Worm (Caenorhabditis elegans): ENCODE measurements around the gene srd-69.

Gene srd-69

ce11 chrIII:2362648-2363047 lies at the start of gene srd-69:
Gene srd-69, plus strand, starts transcription at chrIII:2362948.
- TF ChIP-seq lin-32 (GFP tag; optimal IDR thresholded peaks at IDR 0.05) (no peak), nhr-237 (tag; optimal IDR thresholded peaks at IDR 0.05) (no peak), pha-4 (tag; optimal IDR thresholded peaks at IDR 0.05) (no peak), M03D4.4 (tag; optimal IDR thresholded peaks at IDR 0.05) (no peak), ham-2 (GFP tag; optimal IDR thresholded peaks at IDR 0.05) (no peak), mep-1 (tag; optimal IDR thresholded peaks at IDR 0.05) (no peak), cnd-1 (tag; optimal IDR thresholded peaks at IDR 0.05) (no peak), nhr-76 (tag; optimal IDR thresholded peaks at IDR 0.05) (no peak), nhr-2 (tag; optimal IDR thresholded peaks at IDR 0.05) (no peak), ceh-39 (tag; optimal IDR thresholded peaks at IDR 0.05) (no peak), unc-39 (tag; optimal IDR thresholded peaks at IDR 0.05) (no peak), sem-2 (GFP tag; optimal IDR thresholded peaks at IDR 0.05) (no peak), hlh-1 (tag; optimal IDR thresholded peaks at IDR 0.05) (no peak), ztf-11 (tag; optimal IDR thresholded peaks at IDR 0.05) (no peak), tbx-8 (GFP tag; optimal IDR thresholded peaks at IDR 0.05) (no peak), ces-1 (GFP tag; optimal IDR thresholded peaks at IDR 0.05) (no peak), blmp-1 (tag; optimal IDR thresholded peaks at IDR 0.05) (no peak), zip-8 (tag; optimal IDR thresholded peaks at IDR 0.05) (no peak), mls-2 (tag; optimal IDR thresholded peaks at IDR 0.05) (no peak)

ce11 chrIII:2313985-2314494 lies 48.7 kb upstream of the srd-69 start, which contains the start of the genes fbxa-66 and iffb-1:
Gene fbxa-66, minus strand, starts transcription at chrIII:2314035.
Gene iffb-1, plus strand, starts transcription at chrIII:2314436.
- no peak for TF ChIP-seq ztf-11 (tag; optimal IDR thresholded peaks at IDR 0.05)
- peak; percentile 44 for TF ChIP-seq ces-1 (GFP tag; optimal IDR thresholded peaks at IDR 0.05)

ce11 chrIII:2314678-2315077 lies 48.1 kb upstream of the srd-69 start:
- TF ChIP-seq nhr-2 (tag; optimal IDR thresholded peaks at IDR 0.05) = no peak
- no peak for TF ChIP-seq tbx-8 (GFP tag; optimal IDR thresholded peaks at IDR 0.05)
- no peak for TF ChIP-seq lsy-2 (tag; optimal IDR thresholded peaks at IDR 0.05)
- TF ChIP-seq hlh-1 (tag; optimal IDR thresholded peaks at IDR 0.05) = no peak
- TF ChIP-seq cnd-1 (tag; optimal IDR thresholded peaks at IDR 0.05) = no peak
- TF ChIP-seq ham-2 (GFP tag; optimal IDR thresholded peaks at IDR 0.05) = no peak
- TF ChIP-seq lin-32 (GFP tag; optimal IDR thresholded peaks at IDR 0.05) = no peak
- no peak for TF ChIP-seq pha-4 (tag; optimal IDR thresholded peaks at IDR 0.05)
- no peak for TF ChIP-seq nhr-76 (tag; optimal IDR thresholded peaks at IDR 0.05)

- TF ChIP-seq unc-120 (tag; optimal IDR thresholded peaks at IDR 0.05; ENCODE audit: poor library complexity, severe bottlenecking) = no peak
- TF ChIP-seq lsy-2 (tag; optimal IDR thresholded peaks at IDR 0.05) = no peak
- no peak for TF ChIP-seq drap-1 (GFP tag; optimal IDR thresholded peaks at IDR 0.05)
Observed at ce11 chrIII:2316439-2316838, 46.3 kb upstream of the srd-69 start.

- TF ChIP-seq ceh-83 (GFP tag; optimal IDR thresholded peaks at IDR 0.05) = no peak
- no peak for TF ChIP-seq elt-1 (tag; optimal IDR thresholded peaks at IDR 0.05; ENCODE audit: borderline replicate concordance, insufficient read depth)
- no peak for TF ChIP-seq bed-3 (GFP tag; optimal IDR thresholded peaks at IDR 0.05)
- TF ChIP-seq lin-32 (GFP tag; optimal IDR thresholded peaks at IDR 0.05) = no peak
- TF ChIP-seq lsy-2 (tag; optimal IDR thresholded peaks at IDR 0.05) = no peak
- no peak for TF ChIP-seq ham-2 (GFP tag; optimal IDR thresholded peaks at IDR 0.05)
- TF ChIP-seq ceh-43 (GFP tag; optimal IDR thresholded peaks at IDR 0.05) = no peak
- no peak for TF ChIP-seq nhr-237 (tag; optimal IDR thresholded peaks at IDR 0.05)
- TF ChIP-seq M03D4.4 (tag; optimal IDR thresholded peaks at IDR 0.05) = no peak
- no peak for TF ChIP-seq flh-1 (GFP tag; optimal IDR thresholded peaks at IDR 0.05)
- TF ChIP-seq nhr-76 (tag; optimal IDR thresholded peaks at IDR 0.05) = no peak
- TF ChIP-seq snpc-4 (tag; optimal IDR thresholded peaks at IDR 0.05) = no peak
Observed at ce11 chrIII:2324703-2325102, 38.0 kb upstream of the srd-69 start.

ce11 chrIII:2328612-2329011 lies 34.1 kb upstream of the srd-69 start:
- no peak for TF ChIP-seq sptf-1 (tag; optimal IDR thresholded peaks at IDR 0.05)
